Worm (Caenorhabditis elegans): Measurements from ENCODE around the gene sas-5.

sas-5 gene

DNA sequence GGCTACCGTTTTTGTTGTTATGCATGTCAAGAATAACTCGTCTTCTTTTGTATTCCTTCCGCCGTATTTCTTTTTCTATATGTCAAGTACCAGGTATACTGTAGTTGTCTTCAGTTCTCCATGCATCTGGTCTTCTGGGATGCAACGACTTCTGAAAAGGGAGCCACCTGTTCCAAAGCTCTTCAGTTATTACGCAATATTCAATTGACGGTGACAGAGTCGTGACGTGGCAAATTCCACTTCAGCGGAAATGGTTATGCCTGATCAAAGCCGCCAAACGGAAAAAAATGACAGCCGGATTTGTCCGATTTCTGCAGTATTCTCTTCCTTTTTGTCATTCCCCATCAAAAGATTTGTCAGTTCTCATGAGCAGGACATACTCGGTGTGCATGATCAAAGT is 45.9 kb downstream of the sas-5 start:
- TF ChIP-seq gmeb-2 (tag; optimal IDR thresholded peaks at IDR 0.05) (no peak), ceh-2 (tag; optimal IDR thresholded peaks at IDR 0.05) (no peak), ceh-6 (GFP tag; optimal IDR thresholded peaks at IDR 0.05) (no peak), K09A11.1 (tag; optimal IDR thresholded peaks at IDR 0.05; ENCODE audit: insufficient read depth) (no peak), tbx-7 (tag; optimal IDR thresholded peaks at IDR 0.05) (no peak), ets-4 (tag; optimal IDR thresholded peaks at IDR 0.05) (no peak), pros-1 (tag; optimal IDR thresholded peaks at IDR 0.05) (no peak), zip-5 (tag; optimal IDR thresholded peaks at IDR 0.05) (no peak), nhr-232 (tag; optimal IDR thresholded peaks at IDR 0.05) (no peak), dmd-4 (tag; optimal IDR thresholded peaks at IDR 0.05; ENCODE audit: borderline replicate concordance) (no peak), unc-86 (tag; optimal IDR thresholded peaks at IDR 0.05) (no peak), pha-2 (tag; optimal IDR thresholded peaks at IDR 0.05) (no peak), ceh-22 (tag; optimal IDR thresholded peaks at IDR 0.05) (no peak)

DNA sequence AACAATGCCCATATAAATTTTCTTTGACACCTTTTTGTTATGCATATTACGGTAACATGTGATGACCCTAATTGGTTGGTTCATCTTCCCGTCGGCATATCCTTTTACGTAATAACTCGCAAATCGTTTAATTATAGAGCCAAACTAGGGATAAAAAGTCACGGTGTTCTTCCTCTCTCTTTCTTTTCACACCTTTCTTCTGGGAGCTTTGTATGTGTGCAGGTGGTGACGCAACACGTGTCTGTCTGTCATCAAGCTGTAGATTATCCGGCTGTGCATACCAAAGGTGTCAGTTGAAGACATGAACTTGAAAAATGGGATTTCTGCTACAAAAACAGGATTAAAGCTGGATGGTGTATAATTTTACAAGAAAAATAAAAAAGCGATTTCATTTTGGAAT is 50.0 kb downstream of the sas-5 start:
- TF ChIP-seq ama-1 (optimal IDR thresholded peaks at IDR 0.05) (no peak), ceh-9 (tag; optimal IDR thresholded peaks at IDR 0.05) (no peak), tbx-2 (tag; optimal IDR thresholded peaks at IDR 0.05) (peak; percentile 39), C38D4.7 (GFP tag; optimal IDR thresholded peaks at IDR 0.05) (no peak), ceh-19 (GFP tag; optimal IDR thresholded peaks at IDR 0.05) (no peak), T23F11.4 (GFP tag; optimal IDR thresholded peaks at IDR 0.05) (no peak), pha-2 (tag; optimal IDR thresholded peaks at IDR 0.05) (peak; percentile 43), ahr-1 (tag; optimal IDR thresholded peaks at IDR 0.05) (no peak), ztf-16 (tag; optimal IDR thresholded peaks at IDR 0.05) (no peak), sox-2 (GFP tag; IDR thresholded peaks at IDR 0.05) (no peak), ceh-6 (GFP tag; optimal IDR thresholded peaks at IDR 0.05) (no peak)

Data from whole organism, late embryonic.